Fruit fly (Drosophila melanogaster) whole organism, embryonic: ENCODE measurements around the gene Jon66Cii.

Experiments
- Adf1 ChIP-seq: fragments of 200-800 bp; sonication (Bioruptor generic); IDR thresholded peaks from 2 replicates; pipeline ENCODE4 v1.3.6; 2022; ENCODE audit warnings: missing biosample characterization, missing genetic modification characterization
- Atf6 ChIP-seq: fragments of 200-800 bp; sonication (Bioruptor generic); IDR thresholded peaks from 2 replicates; pipeline ENCODE4 v1.3.6; 2022; ENCODE audit warnings: missing biosample characterization, missing genetic modification characterization
- Awh ChIP-seq: fragments of 200-800 bp; sonication (Bioruptor generic); IDR thresholded peaks from 2 replicates; pipeline ENCODE4, ENCODE4 v1.3.6; 2022; ENCODE audit warnings: missing biosample characterization, missing genetic modification characterization
- BEAF-32 ChIP-seq: fragments of 200-800 bp; sonication (Bioruptor generic); optimal IDR thresholded peaks from 3 replicates; lab custom pipeline; 2017; ENCODE audit warnings: missing biosample characterization, missing genetic modification characterization, mild to moderate bottlenecking, moderate library complexity, missing genetic modification reagents
- CG1024 ChIP-seq: fragments of 200-800 bp; sonication (Bioruptor generic); IDR thresholded peaks from 2 replicates; pipeline ENCODE4 v1.3.6; 2022; ENCODE audit warnings: missing biosample characterization, missing genetic modification characterization
- CG10267 ChIP-seq: fragments of 200-800 bp; sonication (Bioruptor generic); optimal IDR thresholded peaks from 2 replicates; lab custom pipeline; 2018; ENCODE audit warnings: missing biosample characterization, mild to moderate bottlenecking, missing genetic modification characterization, moderate library complexity
- CG11696 ChIP-seq: fragments of 200-800 bp; sonication (Bioruptor generic); IDR thresholded peaks from 2 replicates; pipeline ENCODE4 v1.3.6; 2022; ENCODE audit warnings: missing biosample characterization, missing genetic modification characterization
- CG11723 ChIP-seq: fragments of 200-800 bp; sonication (Bioruptor generic); optimal IDR thresholded peaks from 2 replicates; lab custom pipeline; 2017; ENCODE audit warnings: missing biosample characterization, mild to moderate bottlenecking, missing genetic modification characterization
- CG15269 ChIP-seq: fragments of 200-800 bp; sonication (Bioruptor generic); optimal IDR thresholded peaks from 2 replicates; lab custom pipeline; 2018; ENCODE audit warnings: missing biosample characterization, mild to moderate bottlenecking, missing genetic modification characterization, moderate library complexity
- CG15601 ChIP-seq: fragments of 200-800 bp; sonication (Bioruptor generic); optimal IDR thresholded peaks from 3 replicates; lab custom pipeline; 2019; ENCODE audit warnings: missing biosample characterization, mild to moderate bottlenecking, missing genetic modification characterization, moderate library complexity
- CG16813 ChIP-seq: fragments of 200-800 bp; sonication (Bioruptor generic); IDR thresholded peaks from 3 replicates; pipeline ENCODE4 v1.3.6; 2022; ENCODE audit warnings: missing biosample characterization, missing genetic modification characterization; ENCODE audit not compliant: partially characterized antibody
- CG17829 ChIP-seq: fragments of 200-800 bp; optimal IDR thresholded peaks from 2 replicates; lab custom pipeline; 2019; ENCODE audit warnings: missing biosample characterization, mild to moderate bottlenecking, missing genetic modification characterization, moderate library complexity
- CG2678 ChIP-seq: fragments of 200-800 bp; sonication (Bioruptor generic); optimal IDR thresholded peaks from 3 replicates; lab custom pipeline; 2019; ENCODE audit warnings: missing biosample characterization, mild to moderate bottlenecking, missing genetic modification characterization, moderate library complexity
- CG31224 ChIP-seq: fragments of 200-800 bp; sonication (Bioruptor generic); IDR thresholded peaks from 2 replicates; pipeline ENCODE4 v1.3.6; 2022; ENCODE audit warnings: missing biosample characterization, missing genetic modification characterization
- CG32772 ChIP-seq: fragments of 200-800 bp; sonication (Bioruptor generic); IDR thresholded peaks from 2 replicates; pipeline ENCODE4 v1.3.6; 2022; ENCODE audit warnings: missing biosample characterization, missing genetic modification characterization
- CG4282 ChIP-seq: fragments of 200-800 bp; sonication (Bioruptor generic); optimal IDR thresholded peaks from 2 replicates; lab custom pipeline; 2016; ENCODE audit warnings: missing biosample characterization, missing genetic modification characterization
- CG6175 ChIP-seq: fragments of 200-800 bp; sonication (Bioruptor generic); IDR thresholded peaks from 3 replicates; pipeline ENCODE4 v1.3.6; 2022; ENCODE audit warnings: missing biosample characterization, missing genetic modification characterization
- CG7963 ChIP-seq: fragments of 200-800 bp; sonication (Bioruptor generic); IDR thresholded peaks from 3 replicates; pipeline ENCODE4 v1.3.6; 2022; ENCODE audit warnings: missing biosample characterization, missing genetic modification characterization; ENCODE audit not compliant: partially characterized antibody
- CG9609 ChIP-seq: fragments of 200-800 bp; sonication (Bioruptor generic); optimal IDR thresholded peaks from 3 replicates; lab custom pipeline; 2016; ENCODE audit warnings: missing biosample characterization, missing genetic modification characterization
- CHES-1-like ChIP-seq: fragments of 200-800 bp; sonication (Bioruptor generic); optimal IDR thresholded peaks from 2 replicates; lab custom pipeline; 2016; ENCODE audit warnings: missing biosample characterization, missing genetic modification characterization
- CTCF ChIP-seq: fragments of 200-800 bp; sonication (Bioruptor generic); optimal IDR thresholded peaks from 2 replicates; lab custom pipeline; 2017; ENCODE audit warnings: missing biosample characterization, mild to moderate bottlenecking, missing genetic modification characterization, moderate library complexity
- Dfd ChIP-seq, 2 experiments: fragments of >200 bp; optimal IDR thresholded peaks; 2 replicates each; lab custom pipeline; 2017; ENCODE audit warnings: missing biosample characterization in 2 of 2, missing genetic modification characterization in 2 of 2
- GATAe ChIP-seq: fragments of 200-800 bp; sonication (Bioruptor generic); conservative IDR thresholded peaks from 2 replicates; pipeline ENCODE4 v1.3.6; 2022; ENCODE audit warnings: missing biosample characterization, missing genetic modification characterization
- Gsc ChIP-seq: fragments of 200-800 bp; sonication (Bioruptor generic); IDR thresholded peaks from 2 replicates; pipeline ENCODE4 v1.3.6; 2022; ENCODE audit warnings: missing biosample characterization, missing genetic modification characterization
- HLH4C ChIP-seq: fragments of 200-800 bp; sonication (Bioruptor generic); IDR thresholded peaks from 3 replicates; pipeline ENCODE4 v1.3.6; 2022; ENCODE audit warnings: missing biosample characterization, missing genetic modification characterization; ENCODE audit not compliant: partially characterized antibody
- Hand ChIP-seq: fragments of 200-800 bp; sonication (Bioruptor generic); optimal IDR thresholded peaks from 2 replicates; lab custom pipeline; 2017; ENCODE audit warnings: mild to moderate bottlenecking, missing biosample characterization, missing genetic modification reagents, missing genetic modification characterization
- HmgZ ChIP-seq: fragments of 200-800 bp; sonication (Bioruptor generic); optimal IDR thresholded peaks from 2 replicates; lab custom pipeline; 2018; ENCODE audit warnings: missing biosample characterization, mild to moderate bottlenecking, missing genetic modification characterization
- Hr3 ChIP-seq: fragments of 200-800 bp; sonication (Bioruptor generic); optimal IDR thresholded peaks from 3 replicates; lab custom pipeline; 2016; ENCODE audit warnings: missing biosample characterization, missing genetic modification characterization
- NC2α ChIP-seq: fragments of 200-800 bp; sonication (Bioruptor generic); optimal IDR thresholded peaks from 2 replicates; lab custom pipeline; 2016; ENCODE audit warnings: missing biosample characterization, missing genetic modification characterization
- Oli ChIP-seq: fragments of 200-800 bp; sonication (Bioruptor generic); optimal IDR thresholded peaks from 2 replicates; lab custom pipeline; 2018; ENCODE audit warnings: missing biosample characterization, mild to moderate bottlenecking, missing genetic modification characterization, moderate library complexity
- Ravus ChIP-seq: fragments of 200-800 bp; sonication (Bioruptor generic); IDR thresholded peaks from 2 replicates; pipeline ENCODE4 v1.3.6; 2022; ENCODE audit warnings: missing biosample characterization, missing genetic modification characterization
- Sry-δ ChIP-seq: fragments of 200-800 bp; sonication (Bioruptor generic); optimal IDR thresholded peaks from 2 replicates; lab custom pipeline; 2016; ENCODE audit warnings: missing biosample characterization, missing genetic modification characterization
- abd-A ChIP-seq: fragments of 200-800 bp; sonication (Bioruptor generic); optimal IDR thresholded peaks from 3 replicates; lab custom pipeline; 2019; ENCODE audit warnings: missing biosample characterization, mild to moderate bottlenecking, missing genetic modification characterization, moderate library complexity
- ap ChIP-seq: fragments of 200-800 bp; sonication (Bioruptor generic); IDR thresholded peaks from 2 replicates; pipeline ENCODE4 v1.3.6; 2022; ENCODE audit warnings: missing biosample characterization, missing genetic modification characterization
- chinmo ChIP-seq: fragments of 200-800 bp; sonication (Bioruptor generic); IDR thresholded peaks from 4 replicates; pipeline ENCODE4 v1.3.6; 2022; ENCODE audit warnings: missing biosample characterization, missing genetic modification characterization; ENCODE audit not compliant: partially characterized antibody
- dysf ChIP-seq: fragments of 200-800 bp; sonication (Bioruptor generic); IDR thresholded peaks from 3 replicates; pipeline ENCODE4 v1.3.6; 2022; ENCODE audit warnings: missing biosample characterization, missing genetic modification characterization
- eve ChIP-seq, 2 experiments: fragments of >200 bp; optimal IDR thresholded peaks; 2 replicates each; lab custom pipeline; 2017; ENCODE audit warnings: missing biosample characterization in 2 of 2, missing genetic modification characterization in 2 of 2
- fd102C ChIP-seq: fragments of 200-800 bp; sonication (Bioruptor generic); optimal IDR thresholded peaks from 2 replicates; lab custom pipeline; 2018; ENCODE audit warnings: missing biosample characterization, mild to moderate bottlenecking, missing genetic modification characterization, moderate library complexity
- gfzf ChIP-seq: fragments of 200-800 bp; sonication (Bioruptor generic); optimal IDR thresholded peaks from 2 replicates; lab custom pipeline; 2016; ENCODE audit warnings: missing biosample characterization, mild to moderate bottlenecking, missing genetic modification characterization, moderate library complexity
- hth ChIP-seq: fragments of >200 bp; optimal IDR thresholded peaks from 2 replicates; lab custom pipeline; 2017; ENCODE audit warnings: inconsistent platforms
- insv ChIP-seq, 2 experiments: fragments of 200-800 bp; sonication (Bioruptor generic); optimal IDR thresholded peaks; 3 replicates each; lab custom pipeline; 2016 to 2018; ENCODE audit warnings: missing biosample characterization in 2 of 2, missing genetic modification characterization in 2 of 2
- lmd ChIP-seq: fragments of 200-800 bp; sonication (Bioruptor generic); IDR thresholded peaks from 2 replicates; pipeline ENCODE4 v1.3.6; 2022; ENCODE audit warnings: missing biosample characterization, missing genetic modification characterization
- pnt ChIP-seq: fragments of 200-800 bp; sonication (Bioruptor generic); optimal IDR thresholded peaks from 3 replicates; lab custom pipeline; 2016; ENCODE audit warnings: missing biosample characterization, missing genetic modification characterization
- seq ChIP-seq: fragments of 200-800 bp; sonication (Bioruptor generic); IDR thresholded peaks from 2 replicates; pipeline ENCODE4 v1.3.6; 2022; ENCODE audit warnings: missing biosample characterization, missing genetic modification characterization
- shn ChIP-seq: fragments of 200-800 bp; sonication (Bioruptor generic); optimal IDR thresholded peaks from 3 replicates; lab custom pipeline; 2016; ENCODE audit warnings: missing biosample characterization, missing genetic modification characterization
- slp2 ChIP-seq: fragments of 200-800 bp; sonication (Bioruptor generic); optimal IDR thresholded peaks from 2 replicates; lab custom pipeline; 2016; ENCODE audit warnings: missing biosample characterization, missing genetic modification characterization
- tin ChIP-seq: fragments of 200-800 bp; sonication (Bioruptor generic); optimal IDR thresholded peaks from 3 replicates; lab custom pipeline; 2016; ENCODE audit warnings: missing biosample characterization, missing genetic modification characterization
- trem ChIP-seq: fragments of 200-800 bp; optimal IDR thresholded peaks from 3 replicates; lab custom pipeline; 2019; ENCODE audit warnings: missing biosample characterization, mild to moderate bottlenecking, missing genetic modification characterization, moderate library complexity
- ttk ChIP-seq: fragments of 200-800 bp; sonication (Bioruptor generic); IDR thresholded peaks from 2 replicates; pipeline ENCODE4 v2.1.2; 2022; ENCODE audit warnings: missing biosample characterization, missing genetic modification characterization
- vvl ChIP-seq: fragments of 200-800 bp; sonication (Bioruptor generic); IDR thresholded peaks from 2 replicates; pipeline ENCODE4 v1.3.6; 2022; ENCODE audit warnings: missing biosample characterization, missing genetic modification characterization
- wek ChIP-seq: fragments of 200-800 bp; sonication (Bioruptor generic); optimal IDR thresholded peaks from 3 replicates; lab custom pipeline; 2018; ENCODE audit warnings: missing biosample characterization, mild to moderate bottlenecking, missing genetic modification characterization, moderate library complexity
- z ChIP-seq: fragments of 200-800 bp; sonication (Bioruptor generic); IDR thresholded peaks from 3 replicates; pipeline ENCODE4 v1.3.6; 2022; ENCODE audit warnings: missing biosample characterization, missing genetic modification characterization

Jon66Cii gene

dm6 chr3L:8424831-8425336 lies 31.4 kb upstream of the Jon66Cii start, which contains the start of gene Cbl (continued):
- TF ChIP-seq CG11696 (no peak), z (GFP tag; lab: Robert Waterston, UW) (no peak), vvl (no peak), CG32772 (GFP tag; lab: Robert Waterston, UW) (no peak), CG11723 (GFP tag; lab: Kevin White, UChicago) (no peak), CG15601 (tag; lab: Kevin White, UChicago) (peak; percentile 53), hth (no peak), tin (no peak), lmd (no peak), chinmo (GFP tag; lab: Robert Waterston, UW) (peak; percentile 87; the same call in 3 of the 4 replicates), Atf6 (0 out of 2 replicates have a peak, but pooled peaks have one; percentile 26), slp2 (GFP tag; lab: Kevin White, UChicago) (no peak), pnt (GFP tag; lab: Kevin White, UChicago) (no peak), Awh (GFP tag; lab: Robert Waterston, UW) (no peak), CG31224 (no peak), trem (peak; percentile 69), CG4282 (no peak), Hand (GFP tag; lab: Kevin White, UChicago) (no peak), Oli (no peak), shn (GFP tag; lab: Kevin White, UChicago) (no peak), CHES-1-like (GFP tag; lab: Kevin White, UChicago) (peak; percentile 25), fd102C (GFP tag; lab: Kevin White, UChicago) (peak; percentile 10), Gsc (no peak), CG6175 (GFP tag; lab: Robert Waterston, UW) (no peak), Hr3 (GFP tag; lab: Kevin White, UChicago) (no peak), GATAe (no peak), seq (no peak), BEAF-32 (GFP tag; lab: Kevin White, UChicago) (peak; percentile 49), Ravus (no peak), gfzf (peak; percentile 94), CG1024 (GFP tag; lab: Robert Waterston, UW) (no peak), Adf1 (peak; percentile 99), eve (GFP tag; optimal IDR thresholded peaks at IDR 0.05; lab: Kevin White, UChicago) (no peak), CG7963 (GFP tag; lab: Robert Waterston, UW) (no peak), CTCF (GFP tag; lab: Kevin White, UChicago) (no peak), HLH4C (GFP tag; lab: Robert Waterston, UW) (peak; percentile 22; the same call in 1 of the 3 replicates), CG15269 (tag; lab: Kevin White, UChicago) (no peak), CG2678 (tag; lab: Kevin White, UChicago) (no peak), CG10267 (tag; lab: Kevin White, UChicago) (peak; percentile 73), wek (peak; percentile 9), NC2α (GFP tag; lab: Kevin White, UChicago) (no peak), CG17829 (tag; lab: Kevin White, UChicago) (peak; percentile 60), abd-A (tag; lab: Kevin White, UChicago) (no peak), HmgZ (tag; lab: Kevin White, UChicago) (peak; percentile 70), Dfd (GFP tag; optimal IDR thresholded peaks at IDR 0.05; lab: Kevin White, UChicago) (no peak), insv (GFP tag; optimal IDR thresholded peaks at IDR 0.05; lab: Kevin White, UChicago) (peak in 1 of 2 experiments; percentile 23), ttk (GFP tag; lab: Robert Waterston, UW) (no peak), ap (GFP tag; lab: Robert Waterston, UW) (no peak), CG9609 (GFP tag; lab: Kevin White, UChicago) (no peak), CG16813 (GFP tag; lab: Robert Waterston, UW) (no peak), dysf (GFP tag; lab: Robert Waterston, UW) (no peak), Sry-δ (GFP tag; lab: Kevin White, UChicago) (peak; percentile 46)
